Worm (Caenorhabditis elegans) whole organism, L4/young adult: ENCODE data around the gene C32H11.3.

ENCODE experiments used
- W03F9.2 ChIP-seq: fragments of 150-350 bp; optimal IDR thresholded peaks from 2 replicates; lab custom pipeline; 2014; ENCODE audit warnings: missing biosample characterization, missing genetic modification characterization
- dao-5 ChIP-seq: sonication (generic microtip); optimal IDR thresholded peaks from 2 replicates; lab custom pipeline; 2016; ENCODE audit warnings: missing genotype, missing genetic modification characterization, moderate library complexity, missing compliant biosample characterization
- him-1 ChIP-seq: sonication (generic microtip); optimal IDR thresholded peaks from 2 replicates; lab custom pipeline; 2016; ENCODE audit warnings: missing genotype, missing genetic modification reagents, missing genetic modification characterization, missing compliant biosample characterization

ce11 chrIV:12920553-12920952 lies 2.2 kb downstream of the C32H11.3 start:
- TF ChIP-seq him-1 (tag; lab: Kevin White, UChicago) = no peak
- no peak for TF ChIP-seq W03F9.2 (tag; lab: Kevin White, UChicago)
- no peak for TF ChIP-seq dao-5 (tag; lab: Kevin White, UChicago)
